Fruit fly (Drosophila melanogaster): ENCODE results near the gene BBS1.

- TF ChIP-seq psq (optimal IDR thresholded peaks at IDR 0.05) (no peak), pan (optimal IDR thresholded peaks at IDR 0.05) (no peak), usp (GFP tag; optimal IDR thresholded peaks at IDR 0.05) (no peak), Dll (optimal IDR thresholded peaks at IDR 0.05) (no peak)
These were observed 30.5 kb downstream of the BBS1 start for dm6 chr3L:7156239-7156638.
